Fruit fly (Drosophila melanogaster) whole organism, embryonic: ENCODE results near the gene cry.
A peak's percentile ranks its signal among the peaks of the same experiment; 100 is the strongest.

Experiments
- Ada2b ChIP-seq: fragments of 200-800 bp; sonication (Bioruptor generic); IDR thresholded peaks from 2 replicates; pipeline ENCODE4 v1.3.6; 2022; ENCODE audit warnings: missing biosample characterization, missing genetic modification characterization
- Blimp-1 ChIP-seq: fragments of 200-800 bp; sonication (Bioruptor generic); optimal IDR thresholded peaks from 3 replicates; lab custom pipeline; 2018; ENCODE audit warnings: missing biosample characterization, missing genetic modification characterization, mild to moderate bottlenecking, moderate library complexity, missing genetic modification reagents
- CG11398 ChIP-seq: fragments of 200-800 bp; sonication (Bioruptor generic); optimal IDR thresholded peaks from 2 replicates; lab custom pipeline; 2016; ENCODE audit warnings: missing biosample characterization, missing genetic modification characterization
- CG11695 ChIP-seq: fragments of 200-800 bp; sonication (Bioruptor generic); IDR thresholded peaks from 3 replicates; pipeline ENCODE4 v1.3.6; 2022; ENCODE audit warnings: missing biosample characterization, missing genetic modification characterization
- CG11696 ChIP-seq: fragments of 200-800 bp; sonication (Bioruptor generic); IDR thresholded peaks from 2 replicates; pipeline ENCODE4 v1.3.6; 2022; ENCODE audit warnings: missing biosample characterization, missing genetic modification characterization
- CG12219 ChIP-seq: fragments of 200-800 bp; sonication (Bioruptor generic); optimal IDR thresholded peaks from 3 replicates; lab custom pipeline; 2018; ENCODE audit warnings: missing biosample characterization, mild to moderate bottlenecking, missing genetic modification characterization
- CG14710 ChIP-seq: fragments of 200-800 bp; sonication (Bioruptor generic); optimal IDR thresholded peaks from 3 replicates; lab custom pipeline; 2019; ENCODE audit warnings: missing biosample characterization, mild to moderate bottlenecking, missing genetic modification characterization, moderate library complexity
- CG14860 ChIP-seq: fragments of 200-800 bp; sonication (Bioruptor generic); IDR thresholded peaks from 3 replicates; pipeline ENCODE4 v1.3.6; 2022; ENCODE audit warnings: missing biosample characterization, missing genetic modification characterization; ENCODE audit not compliant: partially characterized antibody
- CG15479 ChIP-seq: fragments of 200-800 bp; sonication (Bioruptor generic); optimal IDR thresholded peaks from 3 replicates; lab custom pipeline; 2019; ENCODE audit warnings: missing biosample characterization, mild to moderate bottlenecking, missing genetic modification characterization, moderate library complexity
- CG17912 ChIP-seq: fragments of 200-800 bp; sonication (Bioruptor generic); optimal IDR thresholded peaks from 2 replicates; lab custom pipeline; 2018; ENCODE audit warnings: missing biosample characterization, mild to moderate bottlenecking, missing genetic modification characterization
- CG18599 ChIP-seq: fragments of 200-800 bp; sonication (Bioruptor generic); optimal IDR thresholded peaks from 3 replicates; lab custom pipeline; 2017; ENCODE audit warnings: missing biosample characterization, missing genetic modification characterization, mild to moderate bottlenecking, moderate library complexity, missing genetic modification reagents
- CG30403 ChIP-seq: fragments of 200-800 bp; sonication (Bioruptor generic); optimal IDR thresholded peaks from 3 replicates; lab custom pipeline; 2016; ENCODE audit warnings: missing biosample characterization, missing genetic modification characterization
- CG3065 ChIP-seq: fragments of 200-800 bp; sonication (Bioruptor generic); optimal IDR thresholded peaks from 2 replicates; lab custom pipeline; 2016; ENCODE audit warnings: missing biosample characterization, missing genetic modification characterization
- CG32767 ChIP-seq: fragments of 200-800 bp; sonication (Bioruptor generic); IDR thresholded peaks from 2 replicates; pipeline ENCODE4 v1.3.6; 2022; ENCODE audit warnings: missing biosample characterization, missing genetic modification characterization
- CG33213 ChIP-seq: fragments of 200-800 bp; sonication (Bioruptor generic); optimal IDR thresholded peaks from 3 replicates; lab custom pipeline; 2016; ENCODE audit warnings: missing biosample characterization, missing genetic modification characterization
- CG33557 ChIP-seq: fragments of 200-800 bp; sonication (Bioruptor generic); optimal IDR thresholded peaks from 2 replicates; lab custom pipeline; 2019; ENCODE audit warnings: missing biosample characterization, mild to moderate bottlenecking, missing genetic modification characterization, moderate library complexity
- CG3726 ChIP-seq: fragments of 200-800 bp; sonication (Bioruptor generic); IDR thresholded peaks from 3 replicates; pipeline ENCODE4, ENCODE4 v1.3.6; 2022; ENCODE audit warnings: missing biosample characterization, missing genetic modification characterization
- CG4328 ChIP-seq: fragments of 200-800 bp; sonication (Bioruptor generic); optimal IDR thresholded peaks from 3 replicates; lab custom pipeline; 2017; ENCODE audit warnings: missing biosample characterization, missing genetic modification reagents, missing genetic modification characterization
- CG8924 ChIP-seq: fragments of 200-800 bp; optimal IDR thresholded peaks from 3 replicates; lab custom pipeline; 2019; ENCODE audit warnings: missing biosample characterization, mild to moderate bottlenecking, missing genetic modification characterization, moderate library complexity
- Dek ChIP-seq: fragments of 200-800 bp; sonication (Bioruptor generic); optimal IDR thresholded peaks from 3 replicates; lab custom pipeline; 2019; ENCODE audit warnings: missing biosample characterization, mild to moderate bottlenecking, missing genetic modification characterization, moderate library complexity
- Dll ChIP-seq: fragments of 200-800 bp; sonication (Bioruptor generic); IDR thresholded peaks from 4 replicates; pipeline ENCODE4 v1.3.6; 2022; ENCODE audit warnings: missing biosample characterization, missing genetic modification characterization; ENCODE audit not compliant: partially characterized antibody
- Gsc ChIP-seq: fragments of 200-800 bp; sonication (Bioruptor generic); IDR thresholded peaks from 2 replicates; pipeline ENCODE4 v1.3.6; 2022; ENCODE audit warnings: missing biosample characterization, missing genetic modification characterization
- H2.0 ChIP-seq: fragments of 200-800 bp; sonication (Bioruptor generic); IDR thresholded peaks from 2 replicates; pipeline ENCODE4 v1.3.6; 2022; ENCODE audit warnings: missing biosample characterization, missing genetic modification characterization
- Hr51 ChIP-seq, 2 experiments: fragments of 200-800 bp; sonication (Bioruptor generic); optimal IDR thresholded peaks; 2 replicates in 1 of 2; 3 replicates in 1 of 2; lab custom pipeline; 2016 to 2018; ENCODE audit warnings: missing biosample characterization in 2 of 2, missing genetic modification characterization in 2 of 2, mild to moderate bottlenecking in 1 of 2, moderate library complexity in 1 of 2
- Jarid2 ChIP-seq: fragments of 200-800 bp; sonication (Bioruptor generic); optimal IDR thresholded peaks from 3 replicates; lab custom pipeline; 2017; ENCODE audit warnings: mild to moderate bottlenecking, missing biosample characterization, missing genetic modification reagents, missing genetic modification characterization
- Lim3 ChIP-seq: fragments of 200-800 bp; sonication (Bioruptor generic); IDR thresholded peaks from 2 replicates; pipeline ENCODE4 v1.3.6; 2022; ENCODE audit warnings: missing biosample characterization, missing genetic modification characterization
- MTF-1 ChIP-seq: fragments of 200-800 bp; sonication (Bioruptor generic); optimal IDR thresholded peaks from 2 replicates; lab custom pipeline; 2018; ENCODE audit warnings: missing biosample characterization, mild to moderate bottlenecking, missing genetic modification characterization, borderline replicate concordance
- NC2α ChIP-seq: fragments of 200-800 bp; sonication (Bioruptor generic); optimal IDR thresholded peaks from 2 replicates; lab custom pipeline; 2016; ENCODE audit warnings: missing biosample characterization, missing genetic modification characterization
- Nf-YC ChIP-seq: fragments of 200-800 bp; optimal IDR thresholded peaks from 3 replicates; lab custom pipeline; 2019; ENCODE audit warnings: missing biosample characterization, mild to moderate bottlenecking, missing genetic modification characterization, moderate library complexity
- PHDP ChIP-seq: fragments of 200-800 bp; sonication (Bioruptor generic); optimal IDR thresholded peaks from 3 replicates; lab custom pipeline; 2018; ENCODE audit warnings: missing biosample characterization, mild to moderate bottlenecking, missing genetic modification characterization, moderate library complexity
- Sox102F ChIP-seq: fragments of 200-800 bp; sonication (Bioruptor generic); optimal IDR thresholded peaks from 2 replicates; lab custom pipeline; 2018; ENCODE audit warnings: missing biosample characterization, mild to moderate bottlenecking, missing genetic modification characterization, moderate library complexity
- Sry-β ChIP-seq: fragments of 200-800 bp; sonication (Bioruptor generic); optimal IDR thresholded peaks from 2 replicates; lab custom pipeline; 2018; ENCODE audit warnings: missing biosample characterization, mild to moderate bottlenecking, missing genetic modification characterization, moderate library complexity
- Ssrp ChIP-seq: fragments of 200-800 bp; sonication (Bioruptor generic); optimal IDR thresholded peaks from 2 replicates; lab custom pipeline; 2018; ENCODE audit warnings: missing biosample characterization, mild to moderate bottlenecking, missing genetic modification characterization, moderate library complexity
- al ChIP-seq: fragments of 200-800 bp; sonication (Bioruptor generic); IDR thresholded peaks from 2 replicates; pipeline ENCODE4 v1.3.6; 2022; ENCODE audit warnings: missing biosample characterization, missing genetic modification characterization
- az2 ChIP-seq: fragments of 200-800 bp; sonication (Bioruptor generic); optimal IDR thresholded peaks from 3 replicates; lab custom pipeline; 2016; ENCODE audit warnings: missing biosample characterization, missing genetic modification characterization
- ci ChIP-seq: fragments of 200-800 bp; sonication (Bioruptor generic); IDR thresholded peaks from 3 replicates; pipeline ENCODE4 v1.3.6; 2022; ENCODE audit warnings: missing biosample characterization, missing genetic modification characterization
- grau ChIP-seq: fragments of 200-800 bp; optimal IDR thresholded peaks from 3 replicates; lab custom pipeline; 2019; ENCODE audit warnings: missing biosample characterization, mild to moderate bottlenecking, missing genetic modification characterization, moderate library complexity
- gsb ChIP-seq: fragments of 200-800 bp; sonication (Bioruptor generic); IDR thresholded peaks from 2 replicates; pipeline ENCODE4 v1.3.6; 2022; ENCODE audit warnings: missing biosample characterization, missing genetic modification characterization
- hkb ChIP-seq, 2 experiments: fragments of 200-800 bp in 1 of 2; fragments of >200 bp in 1 of 2; sonication (Bioruptor generic) in 1 of 2; IDR thresholded peaks in 1 of 2; optimal IDR thresholded peaks in 1 of 2; 2 replicates each; pipeline versions ENCODE4 v1.3.6 to Lab custom; 2017 to 2022; ENCODE audit warnings: missing biosample characterization in 1 of 2, missing genetic modification characterization in 1 of 2
- ind ChIP-seq: fragments of 200-800 bp; sonication (Bioruptor generic); optimal IDR thresholded peaks from 3 replicates; lab custom pipeline; 2016; ENCODE audit warnings: missing biosample characterization, missing genetic modification characterization
- kah ChIP-seq: fragments of 200-800 bp; sonication (Bioruptor generic); optimal IDR thresholded peaks from 2 replicates; lab custom pipeline; 2018; ENCODE audit warnings: missing biosample characterization, mild to moderate bottlenecking, missing genetic modification characterization
- lab ChIP-seq: fragments of 200-800 bp; sonication (Bioruptor generic); optimal IDR thresholded peaks from 3 replicates; lab custom pipeline; 2017; ENCODE audit warnings: missing biosample characterization, missing genetic modification characterization, mild to moderate bottlenecking, moderate library complexity, missing genetic modification reagents
- prd ChIP-seq, 3 experiments: fragments of >200 bp in 2 of 3; fragments of 200-800 bp in 1 of 3; sonication (Bioruptor generic) in 1 of 3; optimal IDR thresholded peaks in 2 of 3; IDR thresholded peaks in 1 of 3; 2 replicates in 2 of 3; 3 replicates in 1 of 3; pipeline versions ENCODE4 v1.3.6 to Lab custom; 2017 to 2022; ENCODE audit warnings: missing biosample characterization in 1 of 3, missing genetic modification characterization in 1 of 3
- psq ChIP-seq: fragments of 200-800 bp; sonication (Bioruptor generic); optimal IDR thresholded peaks from 2 replicates; lab custom pipeline; 2017; ENCODE audit warnings: missing biosample characterization, missing genetic modification characterization
- pzg ChIP-seq: fragments of 200-800 bp; sonication (Bioruptor generic); optimal IDR thresholded peaks from 3 replicates; lab custom pipeline; 2018; ENCODE audit warnings: missing biosample characterization, mild to moderate bottlenecking, missing genetic modification characterization, moderate library complexity
- row ChIP-seq: fragments of 200-800 bp; sonication (Bioruptor generic); IDR thresholded peaks from 3 replicates; pipeline ENCODE4 v1.3.6; 2022; ENCODE audit warnings: missing biosample characterization, missing genetic modification characterization
- salm ChIP-seq: fragments of 200-800 bp; sonication (Bioruptor generic); optimal IDR thresholded peaks from 2 replicates; lab custom pipeline; 2018; ENCODE audit warnings: missing biosample characterization, mild to moderate bottlenecking, missing genetic modification characterization
- scrt ChIP-seq: fragments of 200-800 bp; sonication (Bioruptor generic); optimal IDR thresholded peaks from 2 replicates; lab custom pipeline; 2018; ENCODE audit warnings: missing biosample characterization, mild to moderate bottlenecking, missing genetic modification characterization, moderate library complexity
- tx ChIP-seq: fragments of 200-800 bp; sonication (Bioruptor generic); optimal IDR thresholded peaks from 2 replicates; lab custom pipeline; 2016; ENCODE audit warnings: missing biosample characterization, missing genetic modification characterization

The cry gene

DNA sequence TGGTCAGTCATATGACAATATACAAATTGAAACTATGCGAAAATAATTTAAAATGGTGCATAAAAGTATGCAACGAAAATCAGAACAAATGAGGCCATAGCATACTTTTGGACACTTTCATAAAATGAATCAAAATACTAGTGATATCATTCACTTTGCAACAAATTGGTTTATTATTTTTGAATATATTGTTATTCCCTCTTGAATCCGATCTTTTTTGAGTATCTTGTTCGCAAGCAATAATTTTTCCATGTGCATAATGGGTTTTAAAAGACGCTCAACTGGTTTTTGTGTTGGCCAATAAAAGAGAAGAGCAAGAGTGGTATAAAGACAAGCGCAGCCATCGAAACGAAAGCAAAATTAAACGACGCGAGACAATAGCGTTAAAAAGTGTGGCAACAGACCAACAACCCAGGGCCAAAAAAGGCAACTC is 24.2 kb upstream of the cry start (continued):
- TF ChIP-seq MTF-1 (GFP tag; lab: Kevin White, UChicago) = no peak
- peak; percentile 68 for TF ChIP-seq row
- no peak for TF ChIP-seq CG15479 (GFP tag; lab: Kevin White, UChicago)
- TF ChIP-seq CG11398 = no peak
- TF ChIP-seq Jarid2 (GFP tag; lab: Kevin White, UChicago) = no peak
- peak; percentile 21 for TF ChIP-seq lab (GFP tag; lab: Kevin White, UChicago)
- TF ChIP-seq CG3065 (GFP tag; lab: Kevin White, UChicago) = no peak
- no peak for TF ChIP-seq NC2α (GFP tag; lab: Kevin White, UChicago)
- no peak for TF ChIP-seq CG11696 (GFP tag; lab: Robert Waterston, UW)
- peak; percentile 31 for TF ChIP-seq CG8924
- TF ChIP-seq psq = no peak
- peak; percentile 55 for TF ChIP-seq Nf-YC (tag; lab: Kevin White, UChicago)
- TF ChIP-seq PHDP (tag; lab: Kevin White, UChicago) = peak; percentile 26
- TF ChIP-seq salm (tag; lab: Kevin White, UChicago) = no peak
- no peak for TF ChIP-seq Gsc (GFP tag; lab: Robert Waterston, UW)
- no peak for TF ChIP-seq tx (GFP tag; lab: Kevin White, UChicago)
- no peak for TF ChIP-seq CG4328
- TF ChIP-seq CG3726 (GFP tag; lab: Robert Waterston, UW) = no peak
- TF ChIP-seq CG33213 = no peak
- peak; percentile 25; the same call in 1 of the 2 replicates for TF ChIP-seq Ada2b (GFP tag; lab: Robert Waterston, UW)
- no peak for TF ChIP-seq CG32767 (GFP tag; lab: Robert Waterston, UW)
- no peak for TF ChIP-seq CG17912 (GFP tag; lab: Kevin White, UChicago)
- TF ChIP-seq CG33557 = no peak
- TF ChIP-seq CG30403 (GFP tag; lab: Kevin White, UChicago) = peak; percentile 24
- TF ChIP-seq grau (tag; lab: Kevin White, UChicago) = peak; percentile 48
- peak; percentile 23 for TF ChIP-seq Ssrp (tag; lab: Kevin White, UChicago)
- TF ChIP-seq CG14860 = no peak
- no peak for TF ChIP-seq Dek (tag; lab: Kevin White, UChicago)
- no peak for TF ChIP-seq pzg (GFP tag; lab: Kevin White, UChicago)
- TF ChIP-seq Lim3 (GFP tag; lab: Robert Waterston, UW) = no peak
- TF ChIP-seq CG18599 (GFP tag; lab: Kevin White, UChicago) = peak; percentile 4
- TF ChIP-seq ci = no peak
- no peak for TF ChIP-seq Dll (GFP tag; lab: Robert Waterston, UW)
- TF ChIP-seq az2 (GFP tag; lab: Kevin White, UChicago) = no peak
- peak; percentile 18 for TF ChIP-seq Sox102F (GFP tag; lab: Kevin White, UChicago)
- no peak for TF ChIP-seq Sry-β
- TF ChIP-seq gsb = no peak
- TF ChIP-seq CG11695 (GFP tag; lab: Robert Waterston, UW) = 0 out of 3 replicates have a peak, but pooled peaks have one; percentile 23
- TF ChIP-seq Hr51 (GFP tag; optimal IDR thresholded peaks at IDR 0.05; lab: Kevin White, UChicago) = peak in 1 of 2 experiments; percentile 65
- TF ChIP-seq ind = peak; percentile 42
- no peak for TF ChIP-seq prd (optimal IDR thresholded peaks at IDR 0.05; lab: Kevin White, UChicago)
- no peak for TF ChIP-seq prd (GFP tag; IDR thresholded peaks at IDR 0.05; lab: Robert Waterston, UW)
- TF ChIP-seq scrt (GFP tag; lab: Kevin White, UChicago) = peak; percentile 14
- TF ChIP-seq H2.0 = no peak
- TF ChIP-seq al (GFP tag; lab: Robert Waterston, UW) = no peak
- TF ChIP-seq hkb (optimal IDR thresholded peaks at IDR 0.05; lab: Kevin White, UChicago) = no peak
- peak; percentile 40; the same call in 1 of the 2 replicates for TF ChIP-seq hkb (GFP tag; IDR thresholded peaks at IDR 0.05; lab: Robert Waterston, UW)
- TF ChIP-seq kah (GFP tag; lab: Kevin White, UChicago) = no peak
- no peak for TF ChIP-seq CG14710 (tag; lab: Kevin White, UChicago)
- TF ChIP-seq Blimp-1 (GFP tag; lab: Kevin White, UChicago) = peak; percentile 16
- no peak for TF ChIP-seq CG12219 (GFP tag; lab: Kevin White, UChicago)
